Fruit fly (Drosophila melanogaster) whole organism, embryonic: Measurements from ENCODE around the gene MEP-1.

Source experiments
- Aef1 ChIP-seq: fragments of 200-800 bp; sonication (Bioruptor generic); IDR thresholded peaks from 3 replicates; pipeline ENCODE4 v1.3.6; 2022; ENCODE audit warnings: missing biosample characterization, missing genetic modification characterization
- Atf6 ChIP-seq: fragments of 200-800 bp; sonication (Bioruptor generic); IDR thresholded peaks from 2 replicates; pipeline ENCODE4 v1.3.6; 2022; ENCODE audit warnings: missing biosample characterization, missing genetic modification characterization
- C15 ChIP-seq: fragments of 200-800 bp; sonication (Bioruptor generic); IDR thresholded peaks from 3 replicates; pipeline ENCODE4 v1.3.6; 2022; ENCODE audit warnings: missing biosample characterization, missing genetic modification characterization
- CG12104 ChIP-seq: fragments of 200-800 bp; sonication (Bioruptor generic); optimal IDR thresholded peaks from 3 replicates; lab custom pipeline; 2016; ENCODE audit warnings: missing biosample characterization, missing genetic modification characterization
- CG12236 ChIP-seq: fragments of 200-800 bp; sonication (Bioruptor generic); optimal IDR thresholded peaks from 2 replicates; lab custom pipeline; 2016; ENCODE audit warnings: missing biosample characterization, missing genetic modification characterization
- CG13123 ChIP-seq: fragments of 200-800 bp; sonication (Bioruptor generic); optimal IDR thresholded peaks from 2 replicates; lab custom pipeline; 2016; ENCODE audit warnings: missing biosample characterization, missing genetic modification characterization
- CG13287 ChIP-seq: fragments of 200-800 bp; sonication (Bioruptor generic); IDR thresholded peaks from 2 replicates; pipeline ENCODE4 v1.3.6; 2022; ENCODE audit warnings: missing biosample characterization, missing genetic modification characterization; ENCODE audit not compliant: partially characterized antibody
- CG15601 ChIP-seq: fragments of 200-800 bp; sonication (Bioruptor generic); optimal IDR thresholded peaks from 3 replicates; lab custom pipeline; 2019; ENCODE audit warnings: missing biosample characterization, mild to moderate bottlenecking, missing genetic modification characterization, moderate library complexity
- CG18262 ChIP-seq: fragments of 200-800 bp; optimal IDR thresholded peaks from 3 replicates; lab custom pipeline; 2019; ENCODE audit warnings: missing biosample characterization, mild to moderate bottlenecking, missing genetic modification characterization, moderate library complexity
- CG18599 ChIP-seq: fragments of 200-800 bp; sonication (Bioruptor generic); optimal IDR thresholded peaks from 3 replicates; lab custom pipeline; 2017; ENCODE audit warnings: missing biosample characterization, missing genetic modification characterization, mild to moderate bottlenecking, moderate library complexity, missing genetic modification reagents
- CG2889 ChIP-seq: fragments of 200-800 bp; sonication (Bioruptor generic); IDR thresholded peaks from 3 replicates; pipeline ENCODE4 v1.3.6; 2022; ENCODE audit warnings: missing biosample characterization, missing genetic modification characterization
- CG30020 ChIP-seq: fragments of 200-800 bp; optimal IDR thresholded peaks from 2 replicates; lab custom pipeline; 2019; ENCODE audit warnings: missing biosample characterization, mild to moderate bottlenecking, missing genetic modification characterization, moderate library complexity
- CG3065 ChIP-seq: fragments of 200-800 bp; sonication (Bioruptor generic); optimal IDR thresholded peaks from 2 replicates; lab custom pipeline; 2016; ENCODE audit warnings: missing biosample characterization, missing genetic modification characterization
- CG31224 ChIP-seq: fragments of 200-800 bp; sonication (Bioruptor generic); IDR thresholded peaks from 2 replicates; pipeline ENCODE4 v1.3.6; 2022; ENCODE audit warnings: missing biosample characterization, missing genetic modification characterization
- CG32772 ChIP-seq: fragments of 200-800 bp; sonication (Bioruptor generic); IDR thresholded peaks from 2 replicates; pipeline ENCODE4 v1.3.6; 2022; ENCODE audit warnings: missing biosample characterization, missing genetic modification characterization
- CG4360 ChIP-seq: fragments of 200-800 bp; sonication (Bioruptor generic); IDR thresholded peaks from 2 replicates; pipeline ENCODE4 v1.3.6; 2022; ENCODE audit warnings: missing biosample characterization, missing genetic modification characterization
- CG9215 ChIP-seq: fragments of 200-800 bp; sonication (Bioruptor generic); IDR thresholded peaks from 2 replicates; pipeline ENCODE4 v1.3.6; 2022; ENCODE audit warnings: missing biosample characterization, missing genetic modification characterization
- CG9797 ChIP-seq: fragments of 200-800 bp; sonication (Bioruptor generic); optimal IDR thresholded peaks from 3 replicates; lab custom pipeline; 2018; ENCODE audit warnings: missing biosample characterization, mild to moderate bottlenecking, missing genetic modification characterization
- Ets65A ChIP-seq: fragments of 200-800 bp; sonication (Bioruptor generic); peaks from one replicate; lab custom pipeline; 2016; ENCODE audit warnings: missing biosample characterization, missing genetic modification characterization
- Hr78 ChIP-seq, 2 experiments: fragments of 200-800 bp in 1 of 2; fragments of >200 bp in 1 of 2; sonication (Bioruptor generic) in 1 of 2; optimal IDR thresholded peaks; 2 replicates each; lab custom pipeline; 2017 to 2019; ENCODE audit warnings: missing biosample characterization in 2 of 2, missing genetic modification characterization in 2 of 2, mild to moderate bottlenecking in 1 of 2, moderate library complexity in 1 of 2
- Lim3 ChIP-seq: fragments of 200-800 bp; sonication (Bioruptor generic); IDR thresholded peaks from 2 replicates; pipeline ENCODE4 v1.3.6; 2022; ENCODE audit warnings: missing biosample characterization, missing genetic modification characterization
- NK7.1 ChIP-seq: fragments of 200-800 bp; sonication (Bioruptor generic); optimal IDR thresholded peaks from 3 replicates; lab custom pipeline; 2016; ENCODE audit warnings: missing biosample characterization, missing genetic modification characterization
- Six4 ChIP-seq: fragments of 200-800 bp; sonication (Bioruptor generic); optimal IDR thresholded peaks from 2 replicates; lab custom pipeline; 2016; ENCODE audit warnings: missing biosample characterization, missing genetic modification characterization
- Sox102F ChIP-seq: fragments of 200-800 bp; sonication (Bioruptor generic); optimal IDR thresholded peaks from 2 replicates; lab custom pipeline; 2018; ENCODE audit warnings: missing biosample characterization, mild to moderate bottlenecking, missing genetic modification characterization, moderate library complexity
- Spps ChIP-seq: fragments of 200-800 bp; sonication (Bioruptor generic); optimal IDR thresholded peaks from 2 replicates; lab custom pipeline; 2018; ENCODE audit warnings: missing biosample characterization, mild to moderate bottlenecking, missing genetic modification characterization
- ap ChIP-seq: fragments of 200-800 bp; sonication (Bioruptor generic); IDR thresholded peaks from 2 replicates; pipeline ENCODE4 v1.3.6; 2022; ENCODE audit warnings: missing biosample characterization, missing genetic modification characterization
- cg ChIP-seq: fragments of 200-800 bp; sonication (Bioruptor generic); optimal IDR thresholded peaks from 3 replicates; lab custom pipeline; 2019; ENCODE audit warnings: missing biosample characterization, mild to moderate bottlenecking, missing genetic modification characterization, moderate library complexity
- chif ChIP-seq, 2 experiments: fragments of 200-800 bp; sonication (Bioruptor generic); optimal IDR thresholded peaks; 3 replicates each; lab custom pipeline; 2016; ENCODE audit warnings: missing biosample characterization in 2 of 2, missing genetic modification characterization in 2 of 2
- chn ChIP-seq: fragments of 200-800 bp; sonication (Bioruptor generic); optimal IDR thresholded peaks from 2 replicates; lab custom pipeline; 2016; ENCODE audit warnings: missing biosample characterization, missing genetic modification characterization
- da ChIP-seq: fragments of 200-800 bp; sonication (Bioruptor generic); optimal IDR thresholded peaks from 2 replicates; lab custom pipeline; 2016; ENCODE audit warnings: missing biosample characterization, missing genetic modification characterization
- dm ChIP-seq: fragments of 200-800 bp; sonication (Bioruptor generic); optimal IDR thresholded peaks from 3 replicates; lab custom pipeline; 2016; ENCODE audit warnings: missing biosample characterization, missing genetic modification characterization
- ems ChIP-seq: fragments of 200-800 bp; sonication (Bioruptor generic); optimal IDR thresholded peaks from 3 replicates; lab custom pipeline; 2016; ENCODE audit warnings: missing biosample characterization, missing genetic modification characterization
- ind ChIP-seq: fragments of 200-800 bp; sonication (Bioruptor generic); optimal IDR thresholded peaks from 3 replicates; lab custom pipeline; 2016; ENCODE audit warnings: missing biosample characterization, missing genetic modification characterization
- lov ChIP-seq, 2 experiments: fragments of 200-800 bp in 1 of 2; fragments of >200 bp in 1 of 2; sonication (Bioruptor generic) in 1 of 2; IDR thresholded peaks in 1 of 2; optimal IDR thresholded peaks in 1 of 2; 2 replicates in 1 of 2; 3 replicates in 1 of 2; pipeline versions ENCODE4 v1.3.6 to Lab custom; 2017 to 2022; ENCODE audit warnings: missing biosample characterization in 1 of 2, missing genetic modification characterization in 1 of 2
- rib ChIP-seq: fragments of 200-800 bp; sonication (Bioruptor generic); IDR thresholded peaks from 2 replicates; pipeline ENCODE4 v1.3.6; 2022; ENCODE audit warnings: missing biosample characterization, missing genetic modification characterization
- sisA ChIP-seq: fragments of 200-800 bp; sonication (Bioruptor generic); IDR thresholded peaks from 2 replicates; pipeline ENCODE4 v1.3.6; 2022; ENCODE audit warnings: missing biosample characterization, missing genetic modification characterization
- sr ChIP-seq: fragments of 200-800 bp; sonication (Bioruptor generic); IDR thresholded peaks from 3 replicates; pipeline ENCODE4 v1.3.6; 2022; ENCODE audit warnings: missing biosample characterization, missing genetic modification characterization
- tio ChIP-seq: fragments of 200-800 bp; sonication (Bioruptor generic); optimal IDR thresholded peaks from 2 replicates; lab custom pipeline; 2017; ENCODE audit warnings: missing biosample characterization, missing genetic modification characterization, inconsistent platforms
- usp ChIP-seq: fragments of >200 bp; optimal IDR thresholded peaks from 2 replicates; lab custom pipeline; 2017; ENCODE audit warnings: missing biosample characterization, missing genetic modification characterization
- vnd ChIP-seq: fragments of 200-800 bp; sonication (Bioruptor generic); IDR thresholded peaks from 3 replicates; pipeline ENCODE4 v1.3.6; 2022; ENCODE audit warnings: missing biosample characterization, missing genetic modification characterization; ENCODE audit not compliant: partially characterized antibody
- wdn ChIP-seq: fragments of 200-800 bp; sonication (Bioruptor generic); IDR thresholded peaks from 2 replicates; pipeline ENCODE4 v1.3.6; 2022; ENCODE audit warnings: missing biosample characterization, missing genetic modification characterization
- wor ChIP-seq: fragments of 200-800 bp; sonication (Bioruptor generic); IDR thresholded peaks from 2 replicates; pipeline ENCODE4 v1.3.6; 2022; ENCODE audit warnings: missing biosample characterization, missing genetic modification characterization

Gene MEP-1

dm6 chr3L:2651800-2652199, 20.3 kb downstream of the MEP-1 start, which contains the start of the genes ProRS-m, CG42304 and Snup (continued):
- TF ChIP-seq CG9215 (GFP tag; lab: Robert Waterston, UW) (0 out of 2 replicates have a peak, but pooled peaks have one; percentile 37), ems (no peak), Atf6 (GFP tag; lab: Robert Waterston, UW) (no peak), CG12236 (GFP tag; lab: Kevin White, UChicago) (no peak), ind (GFP tag; lab: Kevin White, UChicago) (peak; percentile 33), Sox102F (GFP tag; lab: Kevin White, UChicago) (peak; percentile 62), da (GFP tag; lab: Kevin White, UChicago) (no peak), CG13123 (no peak), vnd (GFP tag; lab: Robert Waterston, UW) (no peak), CG13287 (GFP tag; lab: Robert Waterston, UW) (peak; percentile 62), wor (GFP tag; lab: Robert Waterston, UW) (peak; percentile 30; the same call in 1 of the 2 replicates), CG18262 (tag; lab: Kevin White, UChicago) (peak; percentile 80), tio (GFP tag; lab: Kevin White, UChicago) (no peak), CG30020 (tag; lab: Kevin White, UChicago) (no peak), Six4 (GFP tag; lab: Kevin White, UChicago) (no peak), chif (GFP tag; optimal IDR thresholded peaks at IDR 0.05; lab: Kevin White, UChicago) (no peak), Hr78 (GFP tag; optimal IDR thresholded peaks at IDR 0.05; lab: Kevin White, UChicago) (no peak), ap (GFP tag; lab: Robert Waterston, UW) (peak; percentile 52; the same call in 1 of the 2 replicates), Aef1 (GFP tag; lab: Robert Waterston, UW) (peak; percentile 77), rib (GFP tag; lab: Robert Waterston, UW) (no peak), C15 (0 out of 3 replicates have a peak, but pooled peaks have one; percentile 24), CG31224 (GFP tag; lab: Robert Waterston, UW) (0 out of 2 replicates have a peak, but pooled peaks have one; percentile 19), CG9797 (peak; percentile 60), chn (no peak), dm (GFP tag; lab: Kevin White, UChicago) (no peak), CG3065 (GFP tag; lab: Kevin White, UChicago) (no peak), CG32772 (GFP tag; lab: Robert Waterston, UW) (peak; percentile 75), CG12104 (GFP tag; lab: Kevin White, UChicago) (no peak), Lim3 (no peak), lov (optimal IDR thresholded peaks at IDR 0.05; lab: Kevin White, UChicago) (no peak), lov (GFP tag; IDR thresholded peaks at IDR 0.05; lab: Robert Waterston, UW) (no peak), CG4360 (GFP tag; lab: Robert Waterston, UW) (no peak), NK7.1 (GFP tag; lab: Kevin White, UChicago) (no peak), CG18599 (GFP tag; lab: Kevin White, UChicago) (peak; percentile 44), usp (GFP tag; lab: Kevin White, UChicago) (no peak), Spps (peak; percentile 13), CG2889 (no peak), cg (no peak), sisA (GFP tag; lab: Robert Waterston, UW) (peak; percentile 73), CG15601 (no peak), sr (GFP tag; lab: Robert Waterston, UW) (no peak)

DNA sequence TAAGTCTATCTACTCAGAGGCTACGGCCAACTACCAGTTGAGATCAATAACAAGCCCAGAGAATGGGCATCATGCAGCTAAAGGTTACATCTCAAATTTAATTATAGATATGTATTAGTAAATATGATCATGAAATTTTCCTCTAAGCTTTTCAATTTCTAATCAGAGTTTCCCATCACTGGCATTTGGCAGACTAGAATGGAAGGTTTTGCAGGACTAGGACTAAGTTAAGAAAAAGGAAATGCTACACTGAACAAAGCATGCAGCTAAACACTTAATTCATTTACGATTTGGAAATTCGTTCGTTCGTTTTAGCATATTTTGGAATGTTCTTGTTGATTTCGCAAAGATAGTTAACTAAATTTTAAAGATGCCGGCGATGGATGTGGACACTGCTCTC, 27.8 kb downstream of the MEP-1 start, which contains the start of gene CG33233:
TSS of gene CG33233 (plus strand) at position 301 of the 400 bp plus-strand sequence.
- TF ChIP-seq wdn (GFP tag; lab: Robert Waterston, UW) (no peak), Ets65A (GFP tag; lab: Kevin White, UChicago) (peak; percentile 10)
